Worm (Caenorhabditis elegans): ENCODE results near the gene ppm-1.D.

The ppm-1.D gene

ce11 chrIII:2331033-2331625 is at the start of gene ppm-1.D, which contains the start of gene Y54F10BM.13:
Gene ppm-1.D, plus strand, starts transcription at chrIII:2331572.
Gene Y54F10BM.13, minus strand, starts transcription at chrIII:2331083.
- TF ChIP-seq him-1 (tag; optimal IDR thresholded peaks at IDR 0.05) = no peak

DNA sequence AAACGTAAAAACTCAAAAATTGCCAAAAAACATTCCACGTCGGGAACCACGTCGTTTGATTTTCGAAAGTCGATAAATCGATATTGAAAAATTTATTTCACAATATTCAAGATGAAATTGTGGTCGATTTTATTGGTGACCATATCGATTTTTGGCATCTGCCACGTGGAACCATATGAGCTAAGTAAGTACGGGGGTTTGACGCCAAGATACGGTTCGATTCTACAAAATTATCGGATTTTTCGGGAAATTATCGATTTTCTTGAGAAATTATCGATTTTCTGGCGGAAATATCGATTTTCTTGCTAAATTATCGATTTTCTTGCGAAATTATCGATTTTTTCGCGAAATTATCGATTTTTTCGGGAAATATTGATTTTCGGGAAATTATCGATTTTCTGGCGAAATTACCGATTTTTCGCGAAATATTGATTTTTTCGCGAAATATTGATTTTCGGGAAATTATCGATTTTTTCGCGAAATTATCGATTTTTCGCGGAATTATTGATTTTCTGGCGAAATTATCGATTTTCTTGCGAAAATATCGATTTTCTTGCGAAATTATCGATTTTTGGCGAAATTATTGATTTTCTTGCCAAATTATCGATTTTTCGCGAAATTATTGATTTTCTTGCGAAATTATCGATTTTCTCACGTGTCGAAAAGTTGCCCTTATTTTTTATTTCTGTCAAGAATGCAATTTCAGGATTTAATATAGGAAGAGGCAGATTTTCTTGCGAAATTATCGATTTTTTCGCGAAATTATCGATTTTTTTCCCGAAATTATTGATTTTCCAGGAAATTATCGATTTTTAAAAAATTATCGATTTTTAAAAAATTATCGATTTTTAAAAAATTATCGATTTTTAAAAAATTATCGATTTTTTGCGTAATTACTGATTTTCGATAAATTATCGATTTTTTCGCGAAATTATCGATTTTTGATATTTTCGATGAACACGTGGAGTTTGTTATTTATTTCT is 49.1 kb upstream of the ppm-1.D start, which contains the start of gene Y54F10BM.3:
Gene Y54F10BM.3, plus strand, starts transcription at position 51 of the 983 bp plus-strand sequence.
- no peak for TF ChIP-seq dao-5 (tag; optimal IDR thresholded peaks at IDR 0.05)

ce11 chrIII:2283341-2283847 is 48.0 kb upstream of the ppm-1.D start:
- TF ChIP-seq W03F9.2 (tag; optimal IDR thresholded peaks at IDR 0.05) (no peak), dao-5 (tag; optimal IDR thresholded peaks at IDR 0.05) (no peak), him-1 (tag; optimal IDR thresholded peaks at IDR 0.05) (no peak)

DNA sequence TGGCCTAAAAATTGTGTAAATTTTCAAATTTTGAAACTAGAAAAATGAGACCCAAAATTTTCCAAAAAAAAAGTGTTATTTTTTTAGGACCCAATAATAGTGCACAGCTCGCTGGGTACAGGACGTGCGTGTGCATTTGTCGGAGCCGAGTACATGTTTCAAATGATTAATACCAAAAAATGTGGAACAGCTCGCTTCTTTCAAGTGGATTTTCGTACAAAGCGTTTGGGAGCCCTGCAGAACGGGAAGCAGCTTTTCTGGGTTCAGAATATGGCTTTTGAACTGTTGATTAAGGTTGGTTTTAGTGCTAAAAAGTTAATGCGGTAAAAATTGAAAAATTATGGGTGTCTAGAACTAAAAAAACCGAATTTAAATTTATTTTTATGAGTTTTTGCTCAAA is 43.1 kb upstream of the ppm-1.D start:
- TF ChIP-seq W03F9.2 (tag; optimal IDR thresholded peaks at IDR 0.05) = no peak

DNA sequence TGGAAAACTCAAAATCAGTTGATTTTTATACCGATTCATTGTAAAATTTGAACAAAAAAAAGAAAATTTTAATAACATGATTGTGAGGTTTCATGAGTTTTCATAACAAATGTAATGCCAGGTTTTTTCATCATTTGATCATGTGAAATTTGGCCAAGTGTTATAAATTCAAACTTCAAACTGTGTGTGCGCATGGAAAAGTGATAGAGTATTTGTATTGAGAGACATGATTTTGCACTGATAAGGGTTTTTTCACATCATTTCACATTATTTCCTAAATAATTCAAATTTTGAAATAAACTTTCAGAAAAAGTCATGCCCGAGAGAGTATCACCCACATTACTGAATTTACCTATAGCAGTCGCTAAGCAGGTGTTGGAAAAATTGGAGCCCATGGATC is 40.2 kb upstream of the ppm-1.D start, which contains the start of gene fbxa-219:
Gene fbxa-219, plus strand, starts transcription at position 277 of the 400 bp plus-strand sequence.
- no peak for TF ChIP-seq W03F9.2 (tag; optimal IDR thresholded peaks at IDR 0.05)
- TF ChIP-seq dao-5 (tag; optimal IDR thresholded peaks at IDR 0.05) = no peak
- no peak for TF ChIP-seq him-1 (tag; optimal IDR thresholded peaks at IDR 0.05)

- TF ChIP-seq W03F9.2 (tag; optimal IDR thresholded peaks at IDR 0.05) = no peak
- no peak for TF ChIP-seq him-1 (tag; optimal IDR thresholded peaks at IDR 0.05)
- TF ChIP-seq dao-5 (tag; optimal IDR thresholded peaks at IDR 0.05) = no peak
These were observed 36.6 kb upstream of the ppm-1.D start for ce11 chrIII:2294736-2295135.

- TF ChIP-seq dao-5 (tag; optimal IDR thresholded peaks at IDR 0.05) = no peak
- TF ChIP-seq him-1 (tag; optimal IDR thresholded peaks at IDR 0.05) = no peak
- no peak for TF ChIP-seq W03F9.2 (tag; optimal IDR thresholded peaks at IDR 0.05)
These were observed 27.2 kb upstream of the ppm-1.D start for ce11 chrIII:2304149-2304548.

DNA sequence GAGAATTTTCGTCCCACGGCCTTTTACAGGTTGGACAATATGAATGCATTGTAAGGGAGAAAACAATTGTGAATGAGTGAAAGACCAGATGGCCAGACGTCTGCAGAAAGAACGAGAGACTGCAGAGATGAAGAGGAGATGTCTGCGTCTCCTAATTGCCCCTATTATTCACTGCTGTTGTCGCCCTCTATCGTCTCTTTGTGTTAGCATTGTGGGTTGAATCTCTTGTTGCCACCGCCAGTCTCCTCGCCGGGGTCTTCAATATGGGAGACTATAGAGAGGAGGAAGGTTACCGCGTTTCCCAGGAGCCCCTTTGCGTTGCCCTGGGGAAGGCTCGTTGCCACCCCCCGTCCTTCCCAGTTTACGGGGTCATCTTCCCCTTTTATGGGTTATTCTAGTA is 26.5 kb upstream of the ppm-1.D start, which contains the start of gene Y54F10BM.9:
Gene Y54F10BM.9, minus strand, starts transcription at position 61 of the 400 bp plus-strand sequence.
- no peak for TF ChIP-seq W03F9.2 (tag; optimal IDR thresholded peaks at IDR 0.05)
- TF ChIP-seq him-1 (tag; optimal IDR thresholded peaks at IDR 0.05) = no peak
- TF ChIP-seq dao-5 (tag; optimal IDR thresholded peaks at IDR 0.05) = no peak

DNA sequence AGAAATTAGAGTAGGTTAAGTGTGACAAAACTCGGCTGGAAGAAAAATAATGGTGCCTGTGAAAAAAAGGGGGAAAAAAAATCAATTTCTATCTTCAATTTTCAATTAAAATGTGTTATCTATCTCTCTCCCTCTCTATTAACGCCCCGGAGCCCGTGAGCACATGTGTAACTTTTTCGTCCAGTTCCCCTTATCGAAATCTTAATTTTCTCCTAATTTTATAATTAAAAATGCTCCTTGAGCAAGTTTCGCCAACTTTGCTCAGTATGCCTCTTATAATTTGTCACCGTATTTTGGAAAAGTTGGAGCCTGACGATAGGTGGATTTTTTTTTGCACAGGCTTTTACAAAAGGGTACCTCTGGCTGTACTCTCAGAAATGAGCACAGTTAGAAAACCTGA is 23.3 kb upstream of the ppm-1.D start, which contains the start of the genes fbxa-1 and Y54F10BM.20:
Gene fbxa-1, minus strand, starts transcription at position 101 of the 400 bp plus-strand sequence.
Gene Y54F10BM.20, plus strand, starts transcription at position 231 of the 400 bp plus-strand sequence.
- TF ChIP-seq W03F9.2 (tag; optimal IDR thresholded peaks at IDR 0.05) = no peak
- TF ChIP-seq dao-5 (tag; optimal IDR thresholded peaks at IDR 0.05) = no peak
- no peak for TF ChIP-seq him-1 (tag; optimal IDR thresholded peaks at IDR 0.05)

ce11 chrIII:2310996-2311395 is 20.4 kb upstream of the ppm-1.D start:
- TF ChIP-seq him-1 (tag; optimal IDR thresholded peaks at IDR 0.05) = no peak
- TF ChIP-seq dao-5 (tag; optimal IDR thresholded peaks at IDR 0.05) = no peak
- no peak for TF ChIP-seq W03F9.2 (tag; optimal IDR thresholded peaks at IDR 0.05)

- no peak for TF ChIP-seq him-1 (tag; optimal IDR thresholded peaks at IDR 0.05)
- no peak for TF ChIP-seq W03F9.2 (tag; optimal IDR thresholded peaks at IDR 0.05)
- no peak for TF ChIP-seq dao-5 (tag; optimal IDR thresholded peaks at IDR 0.05)
These were observed 17.3 kb upstream of the ppm-1.D start, which contains the start of the genes fbxa-66 and iffb-1 for ce11 chrIII:2313985-2314494. Gene fbxa-66, minus strand, starts transcription at chrIII:2314035. Gene iffb-1, plus strand, starts transcription at chrIII:2314436.

DNA sequence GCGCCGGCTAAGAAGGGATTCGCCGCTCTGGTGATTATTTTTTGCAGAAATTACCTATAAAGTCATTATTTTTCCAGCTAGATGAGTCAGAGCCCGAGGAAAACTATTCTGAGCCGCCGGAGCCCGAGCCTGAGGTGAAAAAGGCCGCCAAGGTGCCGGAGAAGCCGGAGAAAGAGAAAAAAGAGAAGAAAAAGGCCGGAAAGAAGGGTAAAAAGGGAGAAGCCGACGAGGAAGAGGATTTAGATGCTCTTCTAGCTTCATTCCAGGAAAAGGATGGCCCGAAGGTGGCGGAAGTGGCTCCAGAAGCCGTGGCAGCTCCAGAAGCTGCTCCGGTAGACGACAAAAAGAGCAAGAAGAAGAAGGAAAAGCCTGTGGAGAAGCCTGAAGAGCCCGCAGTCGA is 16.7 kb upstream of the ppm-1.D start:
- TF ChIP-seq W03F9.2 (tag; optimal IDR thresholded peaks at IDR 0.05) = no peak
- no peak for TF ChIP-seq him-1 (tag; optimal IDR thresholded peaks at IDR 0.05)
- no peak for TF ChIP-seq dao-5 (tag; optimal IDR thresholded peaks at IDR 0.05)

DNA sequence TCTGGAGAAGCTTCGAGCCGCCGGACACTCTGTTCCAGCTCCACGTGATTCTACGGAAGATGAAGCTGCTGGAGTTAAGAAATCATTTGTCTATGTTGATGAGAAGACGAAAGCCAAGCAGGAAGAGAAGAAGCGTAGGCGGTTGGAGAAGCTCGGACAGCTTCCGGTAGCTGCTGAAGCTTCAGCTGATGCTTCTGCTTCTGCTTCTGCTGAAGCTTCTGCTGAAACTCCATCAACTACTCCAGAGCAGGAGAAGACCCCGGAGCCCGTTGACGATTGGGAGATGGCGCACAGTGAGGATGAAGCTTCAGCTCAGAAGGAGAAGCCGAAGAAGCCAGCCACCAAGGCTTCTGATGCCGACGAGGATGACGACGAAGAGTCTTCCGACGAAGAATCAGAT is 14.9 kb upstream of the ppm-1.D start:
- no peak for TF ChIP-seq him-1 (tag; optimal IDR thresholded peaks at IDR 0.05)
- no peak for TF ChIP-seq W03F9.2 (tag; optimal IDR thresholded peaks at IDR 0.05)
- no peak for TF ChIP-seq dao-5 (tag; optimal IDR thresholded peaks at IDR 0.05)
